Fruit fly (Drosophila melanogaster) whole organism, wandering third instar larva: ENCODE measurements around the gene CG33281.

Experiments
- CrebA ChIP-seq: fragments of 200-800 bp; sonication (Bioruptor generic); optimal IDR thresholded peaks from 2 replicates; lab custom pipeline; 2016; ENCODE audit warnings: missing biosample characterization, mild to moderate bottlenecking, missing genetic modification characterization, borderline replicate concordance
- Dfd ChIP-seq: fragments of >200 bp; optimal IDR thresholded peaks from 2 replicates; lab custom pipeline; 2017; ENCODE audit warnings: missing biosample characterization, missing genetic modification characterization
- Dif ChIP-seq: fragments of 200-275, 200-300 bp; sonication (Bioruptor generic); optimal IDR thresholded peaks from 2 replicates; lab custom pipeline; 2018; ENCODE audit warnings: missing biosample characterization, missing genetic modification characterization; ENCODE audit not compliant: partially characterized antibody
- Mio ChIP-seq: sonication (Bioruptor generic); optimal IDR thresholded peaks from 2 replicates; lab custom pipeline; 2016; ENCODE audit warnings: missing biosample characterization, missing genetic modification characterization
- Myc ChIP-seq: fragments of >200 bp; optimal IDR thresholded peaks from 2 replicates; lab custom pipeline; 2017
- OdsH ChIP-seq: fragments of 200-800 bp; sonication (Bioruptor generic); optimal IDR thresholded peaks from 2 replicates; lab custom pipeline; 2016; ENCODE audit warnings: missing biosample characterization, mild to moderate bottlenecking, missing genetic modification characterization
- br ChIP-seq: fragments of 200-800 bp; sonication (Bioruptor generic); optimal IDR thresholded peaks from 2 replicates; lab custom pipeline; 2016; ENCODE audit warnings: missing biosample characterization, missing genetic modification characterization
- dl ChIP-seq, 2 experiments: fragments of 175-275, 200-275 bp in 1 of 2; fragments of 200-275 bp in 1 of 2; sonication (Bioruptor generic); optimal IDR thresholded peaks; lab custom pipeline; 2018; ENCODE audit warnings: mild to moderate bottlenecking in 2 of 2, missing biosample characterization in 2 of 2, missing genetic modification characterization in 2 of 2, moderate library complexity in 2 of 2; ENCODE audit not compliant: partially characterized antibody in 2 of 2, insufficient read depth in 1 of 2
- h ChIP-seq: fragments of 200-800 bp; sonication (Bioruptor generic); optimal IDR thresholded peaks from 3 replicates; lab custom pipeline; 2016; ENCODE audit warnings: missing biosample characterization, mild to moderate bottlenecking, missing genetic modification characterization
- psq ChIP-seq: fragments of 200-800 bp; sonication (Bioruptor generic); optimal IDR thresholded peaks from 3 replicates; lab custom pipeline; 2017; ENCODE audit warnings: missing biosample characterization, mild to moderate bottlenecking, missing genetic modification characterization, moderate library complexity
- sage ChIP-seq: fragments of 200-800 bp; sonication (Bioruptor generic); optimal IDR thresholded peaks from 2 replicates; lab custom pipeline; 2016; ENCODE audit warnings: missing biosample characterization, mild to moderate bottlenecking, missing genetic modification characterization
- sv ChIP-seq: fragments of 200-800 bp; sonication (Bioruptor generic); optimal IDR thresholded peaks from 3 replicates; lab custom pipeline; 2016; ENCODE audit warnings: missing biosample characterization, missing genetic modification characterization

dm6 chr2L:3302958-3303842 lies 20.8 kb upstream of the CG33281 start, which contains the start of gene CG9663:
- TF ChIP-seq br (GFP tag; lab: Kevin White, UChicago) (peak; percentile 66), CrebA (GFP tag; lab: Kevin White, UChicago) (peak; percentile 46), h (peak; percentile 80), OdsH (GFP tag; lab: Kevin White, UChicago) (peak; percentile 52), Dfd (GFP tag; lab: Kevin White, UChicago) (no peak), sv (peak; percentile 0), Dif (GFP tag; lab: Kevin White, UChicago) (peak; percentile 55), sage (GFP tag; lab: Kevin White, UChicago) (peak; percentile 13), dl (GFP tag; optimal IDR thresholded peaks at IDR 0.05; lab: Kevin White, UChicago; ENCODE audit: insufficient read depth in 1 of 2, partially characterized antibody in 2 of 2) (peak; percentile 42 to 58), Myc (lab: Kevin White, UChicago) (no peak), psq (GFP tag; lab: Kevin White, UChicago) (no peak), Mio (GFP tag; lab: Kevin White, UChicago) (no peak)
